Fruit fly (Drosophila melanogaster): ENCODE data around the gene Pdp.

The Pdp gene

dm6 chrX:7703001-7703864 is 31.2 kb downstream of the Pdp start (continued):
- TF ChIP-seq pdm3 (GFP tag; optimal IDR thresholded peaks at IDR 0.05) (peak; percentile 52), Hr4 (GFP tag; optimal IDR thresholded peaks at IDR 0.05) (peak; percentile 94), CG6792 (GFP tag; optimal IDR thresholded peaks at IDR 0.05) (peak; percentile 35), CG11294 (GFP tag; IDR thresholded peaks at IDR 0.05) (peak; percentile 63), CG6163 (GFP tag; IDR thresholded peaks at IDR 0.05) (peak; percentile 86), CG32006 (GFP tag; optimal IDR thresholded peaks at IDR 0.05) (peak; percentile 56), CG8632 (GFP tag; optimal IDR thresholded peaks at IDR 0.05) (peak; percentile 6), Ets21C (GFP tag; optimal IDR thresholded peaks at IDR 0.05) (peak; percentile 17), Ets96B (tag; optimal IDR thresholded peaks at IDR 0.05) (peak; percentile 24), Met (GFP tag; optimal IDR thresholded peaks at IDR 0.05) (peak; percentile 85), dac (GFP tag; optimal IDR thresholded peaks at IDR 0.05) (peak; percentile 10), CG1621 (tag; optimal IDR thresholded peaks at IDR 0.05) (peak; percentile 43), Lpt (GFP tag; optimal IDR thresholded peaks at IDR 0.05) (peak; percentile 46), CG31627 (GFP tag; optimal IDR thresholded peaks at IDR 0.05) (peak; percentile 14), lz (GFP tag; optimal IDR thresholded peaks at IDR 0.05) (peak; percentile 24)

dm6 chrX:7702160-7702907 is 32.1 kb downstream of the Pdp start:
- TF ChIP-seq Lpt (GFP tag; optimal IDR thresholded peaks at IDR 0.05) (peak; percentile 32), CG10631 (GFP tag; optimal IDR thresholded peaks at IDR 0.05) (no peak), CG8119 (GFP tag; IDR thresholded peaks at IDR 0.05) (peak; percentile 15; the same call in 1 of the 3 replicates), Hr39 (GFP tag; optimal IDR thresholded peaks at IDR 0.05) (no peak), CG6163 (GFP tag; IDR thresholded peaks at IDR 0.05) (peak; percentile 63; the same call in 2 of the 3 replicates), CG4318 (GFP tag; optimal IDR thresholded peaks at IDR 0.05) (no peak), acj6 (GFP tag; optimal IDR thresholded peaks at IDR 0.05) (no peak), topi (GFP tag; optimal IDR thresholded peaks at IDR 0.05) (no peak), CG6808 (GFP tag; optimal IDR thresholded peaks at IDR 0.05) (peak; percentile 2), Eip93F (GFP tag; optimal IDR thresholded peaks at IDR 0.05) (no peak), eg (GFP tag; IDR thresholded peaks at IDR 0.05) (peak; percentile 49; the same call in 1 of the 3 replicates), CG15336 (GFP tag; IDR thresholded peaks at IDR 0.05) (peak; percentile 55; the same call in 1 of the 2 replicates), CG6276 (GFP tag; optimal IDR thresholded peaks at IDR 0.05) (peak; percentile 23), CG3919 (GFP tag; optimal IDR thresholded peaks at IDR 0.05) (no peak), vri (GFP tag; optimal IDR thresholded peaks at IDR 0.05) (peak; percentile 25), CG9139 (GFP tag; optimal IDR thresholded peaks at IDR 0.05) (peak; percentile 13), CG10669 (GFP tag; optimal IDR thresholded peaks at IDR 0.05) (no peak), Smox (GFP tag; optimal IDR thresholded peaks at IDR 0.05) (no peak), CG31627 (GFP tag; optimal IDR thresholded peaks at IDR 0.05) (no peak), pdm3 (GFP tag; optimal IDR thresholded peaks at IDR 0.05) (no peak), CG32006 (GFP tag; optimal IDR thresholded peaks at IDR 0.05) (no peak), cyc (GFP tag; optimal IDR thresholded peaks at IDR 0.05) (no peak)

DNA sequence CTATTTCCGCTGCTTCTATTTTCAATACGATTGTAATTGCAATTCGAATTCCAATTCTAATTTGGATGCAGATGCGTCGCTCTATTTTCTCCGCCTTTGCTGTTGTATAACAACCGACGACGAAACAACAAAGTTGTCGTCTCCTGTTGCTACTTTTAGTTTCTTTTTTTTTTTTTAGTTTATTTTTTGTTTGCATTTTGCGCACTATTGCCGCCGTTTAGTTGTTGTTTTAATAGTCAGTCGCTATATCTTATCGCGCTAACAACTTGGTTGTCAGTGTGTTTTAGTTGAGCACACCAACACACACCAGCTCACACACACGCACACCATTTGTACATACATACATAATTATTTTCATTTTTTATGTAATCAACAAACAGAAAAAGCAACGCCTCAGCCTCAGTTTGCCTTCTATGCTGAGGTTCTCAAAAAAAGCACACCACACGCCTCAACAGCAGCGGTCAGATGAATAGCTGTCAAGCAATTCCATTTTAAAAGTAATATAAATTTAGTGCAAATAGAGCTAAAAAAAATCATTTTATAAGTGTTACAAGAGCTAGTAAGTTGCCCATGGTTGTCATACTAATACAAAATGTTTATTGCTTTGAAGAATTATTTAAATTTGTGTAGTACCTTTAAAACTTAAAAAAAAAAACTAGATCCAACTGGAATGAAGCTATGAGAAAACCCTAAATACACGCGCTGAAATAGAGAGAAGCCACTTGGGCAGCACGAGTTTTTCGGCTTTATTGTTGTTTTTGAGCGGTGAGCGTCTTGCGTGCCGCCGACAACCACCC is 33.0 kb downstream of the Pdp start:
- TF ChIP-seq Sox14 (GFP tag; optimal IDR thresholded peaks at IDR 0.05), result no peak
- TF ChIP-seq eg (GFP tag; IDR thresholded peaks at IDR 0.05), result peak; percentile 58
- no peak for TF ChIP-seq dsx (GFP tag; optimal IDR thresholded peaks at IDR 0.05; ENCODE audit: poor library complexity, severe bottlenecking)
- TF ChIP-seq CG11294 (GFP tag; IDR thresholded peaks at IDR 0.05), result peak; percentile 7; the same call in 1 of the 2 replicates
- TF ChIP-seq dac (GFP tag; optimal IDR thresholded peaks at IDR 0.05), result no peak
- TF ChIP-seq Gug (GFP tag; IDR thresholded peaks at IDR 0.05), result no peak
- no peak for TF ChIP-seq ss (GFP tag; optimal IDR thresholded peaks at IDR 0.05)
- no peak for TF ChIP-seq Sox15 (GFP tag; optimal IDR thresholded peaks at IDR 0.05)
- peak; percentile 47 for TF ChIP-seq CG32006 (GFP tag; optimal IDR thresholded peaks at IDR 0.05)
- no peak for TF ChIP-seq CG8119 (GFP tag; IDR thresholded peaks at IDR 0.05)
- TF ChIP-seq Eip75B (GFP tag; optimal IDR thresholded peaks at IDR 0.05), result no peak
- TF ChIP-seq CG6163 (GFP tag; IDR thresholded peaks at IDR 0.05), result peak; percentile 8; the same call in 1 of the 3 replicates
- TF ChIP-seq fkh (GFP tag; optimal IDR thresholded peaks at IDR 0.05), result peak; percentile 67
- peak; percentile 33; the same call in 1 of the 2 replicates for TF ChIP-seq CG15336 (GFP tag; IDR thresholded peaks at IDR 0.05)
- no peak for TF ChIP-seq esn (GFP tag; optimal IDR thresholded peaks at IDR 0.05)
- peak; percentile 36 for TF ChIP-seq Eip78C (GFP tag)
- peak in 1 of 2 experiments; percentile 26 for TF ChIP-seq salr (GFP tag; optimal IDR thresholded peaks at IDR 0.05)
- no peak for TF ChIP-seq Ets96B (tag; optimal IDR thresholded peaks at IDR 0.05)
- no peak for TF ChIP-seq OdsH (GFP tag; optimal IDR thresholded peaks at IDR 0.05)
